Worm (Caenorhabditis elegans) whole organism, young adult: ENCODE results near the gene T23F6.5.

Experiments used
- F49E8.2 ChIP-seq: sonication (generic microtip); optimal IDR thresholded peaks from 3 replicates; lab custom pipeline; 2017; ENCODE audit warnings: missing genetic modification characterization, mild to moderate bottlenecking, missing compliant biosample characterization, antibody characterized with exemption, moderate library complexity; ENCODE audit not compliant: insufficient read depth
- efl-1 ChIP-seq: fragments of 150-350 bp; optimal IDR thresholded peaks from 2 replicates; lab custom pipeline; 2014; ENCODE audit warnings: missing biosample characterization, missing genetic modification reagents, missing genetic modification characterization
- nhr-90 ChIP-seq: sonication (generic microtip); optimal IDR thresholded peaks from 2 replicates; lab custom pipeline; 2016; ENCODE audit warnings: missing genotype, mild to moderate bottlenecking, missing genetic modification characterization, missing compliant biosample characterization

- TF ChIP-seq nhr-90 (tag; lab: Kevin White, UChicago) (no peak), efl-1 (GFP tag; lab: Kevin White, UChicago) (no peak), F49E8.2 (tag; lab: Kevin White, UChicago) (no peak)
Observed at ce11 chrIV:12710996-12711395, 30.3 kb downstream of the T23F6.5 start, which contains the start of gene C27D8.2.
